Worm (Caenorhabditis elegans) whole organism, L4 larva: ENCODE results near the gene str-81.

Source experiments
- F10B5.3 ChIP-seq: sonication (generic microtip); optimal IDR thresholded peaks from 2 replicates; lab custom pipeline; 2016; ENCODE audit warnings: mild to moderate bottlenecking, missing genetic modification characterization, missing compliant biosample characterization
- F37D6.2 ChIP-seq: sonication (generic microtip); optimal IDR thresholded peaks from 2 replicates; lab custom pipeline; 2016; ENCODE audit warnings: mild to moderate bottlenecking, missing genetic modification characterization, missing compliant biosample characterization
- F49E8.2 ChIP-seq: sonication (generic microtip); optimal IDR thresholded peaks from 2 replicates; lab custom pipeline; 2016; ENCODE audit warnings: missing compliant biosample characterization, mild to moderate bottlenecking, missing genetic modification characterization, borderline replicate concordance
- T26A8.4 ChIP-seq: fragments of 200-800 bp; sonication (Bioruptor generic); IDR thresholded peaks from 2 replicates; pipeline ENCODE4 v1.3.6; 2022; ENCODE audit warnings: missing genetic modification characterization, missing compliant biosample characterization
- ZK546.5 ChIP-seq, 2 experiments: sonication (generic microtip); optimal IDR thresholded peaks; 2 replicates each; lab custom pipeline; 2017; ENCODE audit warnings: missing biosample characterization in 2 of 2, missing genetic modification characterization in 2 of 2
- aly-2 ChIP-seq: sonication (generic microtip); optimal IDR thresholded peaks from 2 replicates; lab custom pipeline; 2018; ENCODE audit warnings: missing biosample characterization, missing genetic modification characterization
- attf-4 ChIP-seq: sonication (generic microtip); optimal IDR thresholded peaks from 3 replicates; lab custom pipeline; 2017; ENCODE audit warnings: missing biosample characterization, missing genetic modification characterization
- ceh-20 ChIP-seq: fragments of 200-800 bp; sonication (Bioruptor generic); IDR thresholded peaks from 2 replicates; pipeline ENCODE4 v1.3.6; 2022; ENCODE audit warnings: missing genetic modification reagents, missing genetic modification characterization, missing compliant biosample characterization
- ceh-28 ChIP-seq: fragments of 150-350 bp; optimal IDR thresholded peaks from 2 replicates; lab custom pipeline; 2014; ENCODE audit warnings: missing biosample characterization, missing genetic modification reagents, missing genetic modification characterization
- daf-16 ChIP-seq, 3 experiments: sonication (generic microtip); optimal IDR thresholded peaks; 2 replicates each; lab custom pipeline; 2016 to 2017; ENCODE audit warnings: missing genetic modification characterization in 3 of 3, missing genetic modification reagents in 3 of 3, mild to moderate bottlenecking in 2 of 3, missing compliant biosample characterization in 2 of 3, missing biosample characterization in 1 of 3, moderate library complexity in 1 of 3
- daf-8 ChIP-seq: fragments of 200-800 bp; sonication (Bioruptor generic); IDR thresholded peaks from 2 replicates; pipeline ENCODE4 v1.3.6; 2022; ENCODE audit warnings: missing genetic modification characterization, missing compliant biosample characterization
- dmd-6 ChIP-seq: fragments of 200-800 bp; sonication (Bioruptor generic); IDR thresholded peaks from 2 replicates; pipeline ENCODE4 v1.3.6; 2022; ENCODE audit warnings: missing genetic modification reagents, missing genetic modification characterization, missing compliant biosample characterization
- dmd-9 ChIP-seq: fragments of 200-800 bp; sonication (Bioruptor generic); IDR thresholded peaks from 2 replicates; pipeline ENCODE4 v1.3.6; 2022; ENCODE audit warnings: missing genetic modification reagents, missing genetic modification characterization, missing compliant biosample characterization
- dve-1 ChIP-seq: sonication (generic microtip); optimal IDR thresholded peaks from 2 replicates; lab custom pipeline; 2017; ENCODE audit warnings: antibody characterized with exemption, mild to moderate bottlenecking, missing genetic modification characterization, missing compliant biosample characterization; ENCODE audit not compliant: insufficient read depth
- hif-1 ChIP-seq, 2 experiments: sonication (generic microtip); optimal IDR thresholded peaks; 2 replicates each; lab custom pipeline; 2016 to 2017; ENCODE audit warnings: missing compliant biosample characterization in 2 of 2, missing genetic modification characterization in 2 of 2, missing genetic modification reagents in 2 of 2, missing genotype in 2 of 2, mild to moderate bottlenecking in 1 of 2
- hlh-11 ChIP-seq: fragments of 200-800 bp; sonication (Bioruptor generic); optimal IDR thresholded peaks from 2 replicates; lab custom pipeline; 2018; ENCODE audit warnings: mild to moderate bottlenecking, missing genetic modification characterization, missing compliant biosample characterization
- hlh-30 ChIP-seq: sonication (generic microtip); optimal IDR thresholded peaks from 2 replicates; lab custom pipeline; 2017; ENCODE audit warnings: antibody characterized with exemption, mild to moderate bottlenecking, missing genetic modification characterization, missing compliant biosample characterization; ENCODE audit not compliant: insufficient read depth
- hmg-1.1 ChIP-seq: fragments of 200-800 bp; sonication (Bioruptor generic); IDR thresholded peaks from 2 replicates; pipeline ENCODE4 v1.3.6; 2022; ENCODE audit warnings: missing genetic modification reagents, missing genetic modification characterization, missing compliant biosample characterization
- lim-7 ChIP-seq: fragments of 200-800 bp; sonication (Bioruptor generic); IDR thresholded peaks from 2 replicates; pipeline ENCODE4 v1.3.6; 2022; ENCODE audit warnings: missing genetic modification characterization, missing compliant biosample characterization
- lin-13 ChIP-seq: fragments of 150-350 bp; optimal IDR thresholded peaks from 2 replicates; lab custom pipeline; 2014; ENCODE audit warnings: missing biosample characterization, missing genetic modification reagents, missing genetic modification characterization
- lir-3 ChIP-seq: sonication (generic microtip); optimal IDR thresholded peaks from 2 replicates; lab custom pipeline; 2016; ENCODE audit warnings: mild to moderate bottlenecking, missing genetic modification characterization, missing compliant biosample characterization
- lsy-2 ChIP-seq, 2 experiments: fragments of 150-350 bp in 1 of 2; sonication (generic microtip) in 1 of 2; optimal IDR thresholded peaks; 2 replicates each; lab custom pipeline; 2014 to 2017; ENCODE audit warnings: missing biosample characterization in 2 of 2, missing genetic modification characterization in 2 of 2
- madf-9 ChIP-seq: fragments of 200-800 bp; sonication (Bioruptor generic); conservative IDR thresholded peaks from 2 replicates; pipeline ENCODE4 v1.3.6; 2022; ENCODE audit warnings: missing genetic modification reagents, missing genetic modification characterization, missing compliant biosample characterization
- mdl-1 ChIP-seq, 2 experiments: fragments of 150-350 bp in 1 of 2; sonication (generic microtip) in 1 of 2; optimal IDR thresholded peaks; 2 replicates each; lab custom pipeline; 2014 to 2017; ENCODE audit warnings: missing biosample characterization in 2 of 2, missing genetic modification characterization in 2 of 2
- mdt-29 ChIP-seq: fragments of 200-800 bp; sonication (Bioruptor generic); IDR thresholded peaks from 2 replicates; pipeline ENCODE4 v1.3.6; 2022; ENCODE audit warnings: missing genetic modification reagents, missing genetic modification characterization, missing compliant biosample characterization
- mep-1 ChIP-seq: fragments of 150-350 bp; sonication (generic microtip); optimal IDR thresholded peaks from 3 replicates; lab custom pipeline; 2014; ENCODE audit warnings: missing biosample characterization, missing genetic modification characterization
- nhr-102 ChIP-seq: sonication (generic microtip); optimal IDR thresholded peaks from 2 replicates; lab custom pipeline; 2016; ENCODE audit warnings: mild to moderate bottlenecking, missing genetic modification characterization, moderate library complexity, missing compliant biosample characterization
- nhr-111 ChIP-seq: fragments of 200-800 bp; sonication (Bioruptor generic); optimal IDR thresholded peaks from 2 replicates; lab custom pipeline; 2018; ENCODE audit warnings: mild to moderate bottlenecking, missing genetic modification characterization, missing compliant biosample characterization
- nhr-25 ChIP-seq: sonication (generic microtip); optimal IDR thresholded peaks from 2 replicates; lab custom pipeline; 2017; ENCODE audit warnings: missing genetic modification characterization, mild to moderate bottlenecking, missing compliant biosample characterization, antibody characterized with exemption, moderate library complexity, borderline replicate concordance; ENCODE audit not compliant: insufficient read depth
- nhr-28 ChIP-seq: fragments of 150-350 bp; optimal IDR thresholded peaks from 2 replicates; lab custom pipeline; 2014; ENCODE audit warnings: missing biosample characterization, missing genetic modification characterization
- nhr-6 ChIP-seq: fragments of 150-350 bp; optimal IDR thresholded peaks from 2 replicates; lab custom pipeline; 2014; ENCODE audit warnings: missing biosample characterization, missing genetic modification characterization
- nhr-77 ChIP-seq: fragments of 150-350 bp; optimal IDR thresholded peaks from 2 replicates; lab custom pipeline; 2014; ENCODE audit warnings: missing biosample characterization, missing genetic modification characterization
- pqm-1 ChIP-seq: sonication (generic microtip); optimal IDR thresholded peaks from 2 replicates; lab custom pipeline; 2017; ENCODE audit warnings: missing biosample characterization, missing genetic modification characterization
- rbr-2 ChIP-seq: sonication (generic microtip); optimal IDR thresholded peaks from 2 replicates; lab custom pipeline; 2016; ENCODE audit warnings: missing genotype, missing genetic modification characterization, missing compliant biosample characterization
- saeg-2 ChIP-seq: fragments of 200-800 bp; sonication (Bioruptor generic); IDR thresholded peaks from 2 replicates; pipeline ENCODE4 v1.3.6; 2022; ENCODE audit warnings: missing genetic modification reagents, missing genetic modification characterization, missing compliant biosample characterization
- sdz-12 ChIP-seq: fragments of 200-800 bp; sonication (Bioruptor generic); optimal IDR thresholded peaks from 2 replicates; lab custom pipeline; 2018; ENCODE audit warnings: mild to moderate bottlenecking, missing genetic modification characterization, missing compliant biosample characterization
- skn-1 ChIP-seq: fragments of 150-350 bp; optimal IDR thresholded peaks from 2 replicates; lab custom pipeline; 2014; ENCODE audit warnings: missing biosample characterization, missing genetic modification characterization
- unc-39 ChIP-seq: sonication (generic microtip); optimal IDR thresholded peaks from 2 replicates; lab custom pipeline; 2017; ENCODE audit warnings: missing biosample characterization, missing genetic modification characterization
- unc-62 ChIP-seq, 3 experiments: fragments of 150-350 bp in 1 of 3; sonication (generic microtip); optimal IDR thresholded peaks in 2 of 3; peaks in 1 of 3; 1 replicate in 1 of 3; 2 replicates in 2 of 3; lab custom pipeline; 2014 to 2017; ENCODE audit warnings: missing biosample characterization in 3 of 3, missing genetic modification characterization in 3 of 3, missing genetic modification reagents in 3 of 3, missing genotype in 1 of 3
- vab-7 ChIP-seq: fragments of 200-800 bp; sonication (Bioruptor generic); IDR thresholded peaks from 2 replicates; pipeline ENCODE4 v1.3.6; 2022; ENCODE audit warnings: missing genetic modification reagents, missing genetic modification characterization, missing compliant biosample characterization
- zag-1 ChIP-seq: fragments of 150-350 bp; optimal IDR thresholded peaks from 2 replicates; lab custom pipeline; 2014; ENCODE audit warnings: missing biosample characterization, missing genetic modification characterization
- zfp-3 ChIP-seq: fragments of 200-800 bp; sonication (Bioruptor generic); conservative IDR thresholded peaks from 2 replicates; pipeline ENCODE4 v1.3.6; 2022; ENCODE audit warnings: missing genetic modification reagents, missing genetic modification characterization, missing compliant biosample characterization
- zip-2 ChIP-seq: fragments of 150-350 bp; optimal IDR thresholded peaks from 2 replicates; lab custom pipeline; 2014; ENCODE audit warnings: missing biosample characterization, missing genetic modification characterization
- ztf-11 ChIP-seq: fragments of 150-350 bp; optimal IDR thresholded peaks from 2 replicates; lab custom pipeline; 2014; ENCODE audit warnings: missing biosample characterization, missing genetic modification characterization

The str-81 gene

ce11 chrV:19205450-19205849 lies 45.4 kb downstream of the str-81 start (continued):
- TF ChIP-seq nhr-102 (tag; lab: Kevin White, UChicago) (peak; percentile 2), unc-39 (tag; lab: Kevin White, UChicago) (no peak), hlh-11 (tag; lab: Kevin White, UChicago) (peak; percentile 87), mdt-29 (GFP tag; lab: Robert Waterston, UW) (no peak)

ce11 chrV:19203299-19203698 lies 47.6 kb downstream of the str-81 start, which contains the start of gene Y39B6A.1:
Y39B6A.1 (minus strand) TSS chrV:19203607.
- peak; percentile 62 for TF ChIP-seq nhr-28 (tag; lab: Kevin White, UChicago)
- no peak for TF ChIP-seq F10B5.3 (tag; lab: Kevin White, UChicago)
- TF ChIP-seq F37D6.2 (tag; lab: Kevin White, UChicago) = no peak
- TF ChIP-seq nhr-77 (tag; lab: Kevin White, UChicago) = peak; percentile 28
- peak; percentile 70 for TF ChIP-seq dve-1 (tag; lab: Kevin White, UChicago)
- TF ChIP-seq ceh-28 (tag; lab: Kevin White, UChicago) = no peak
- no peak for TF ChIP-seq T26A8.4 (GFP tag; lab: Robert Waterston, UW)
- TF ChIP-seq zip-2 = no peak
- no peak for TF ChIP-seq sdz-12 (GFP tag; lab: Kevin White, UChicago)
- no peak for TF ChIP-seq ceh-20 (GFP tag; lab: Robert Waterston, UW)
- TF ChIP-seq nhr-111 (GFP tag; lab: Kevin White, UChicago) = no peak
- no peak for TF ChIP-seq daf-8 (GFP tag; lab: Robert Waterston, UW)
- no peak for TF ChIP-seq ztf-11
- peak; percentile 5 for TF ChIP-seq pqm-1 (tag; lab: Kevin White, UChicago)
- peak; percentile 15 for TF ChIP-seq mep-1
- peak in 1 of 2 experiments; percentile 34 for TF ChIP-seq mdl-1 (tag; optimal IDR thresholded peaks at IDR 0.05; lab: Kevin White, UChicago)
- TF ChIP-seq nhr-6 (tag; lab: Kevin White, UChicago) = no peak
- TF ChIP-seq attf-4 (tag; lab: Kevin White, UChicago) = no peak
- no peak for TF ChIP-seq dmd-9
- TF ChIP-seq zag-1 (tag; lab: Kevin White, UChicago) = no peak
- no peak for TF ChIP-seq unc-62 (GFP tag; optimal IDR thresholded peaks at IDR 0.05 in 1 of 2; lab: Kevin White, UChicago)
- no peak for TF ChIP-seq unc-62 (tag; optimal IDR thresholded peaks at IDR 0.05; lab: Kevin White, UChicago)
- TF ChIP-seq hif-1 (tag; optimal IDR thresholded peaks at IDR 0.05; lab: Kevin White, UChicago) = no peak
- no peak for TF ChIP-seq zfp-3 (GFP tag; lab: Robert Waterston, UW)
- TF ChIP-seq dmd-6 = peak; percentile 45
- no peak for TF ChIP-seq F49E8.2 (tag; lab: Kevin White, UChicago)
- no peak for TF ChIP-seq aly-2 (tag; lab: Kevin White, UChicago)
- no peak for TF ChIP-seq lsy-2 (tag; optimal IDR thresholded peaks at IDR 0.05; lab: Kevin White, UChicago)
- TF ChIP-seq lir-3 (tag; lab: Kevin White, UChicago) = no peak
- no peak for TF ChIP-seq daf-16 (GFP tag; optimal IDR thresholded peaks at IDR 0.05; lab: Kevin White, UChicago)
- TF ChIP-seq daf-16 (tag; optimal IDR thresholded peaks at IDR 0.05; lab: Kevin White, UChicago) = peak; percentile 47
- no peak for TF ChIP-seq hmg-1.1
- TF ChIP-seq rbr-2 (tag; lab: Kevin White, UChicago) = no peak
- TF ChIP-seq madf-9 (GFP tag; lab: Robert Waterston, UW) = no peak
- TF ChIP-seq lin-13 (GFP tag; lab: Kevin White, UChicago) = no peak
- TF ChIP-seq lim-7 (GFP tag; lab: Robert Waterston, UW) = no peak
- no peak for TF ChIP-seq mdt-29 (GFP tag; lab: Robert Waterston, UW)
- TF ChIP-seq saeg-2 (GFP tag; lab: Robert Waterston, UW) = no peak
- peak; percentile 14 for TF ChIP-seq hlh-30 (tag; lab: Kevin White, UChicago)
- no peak for TF ChIP-seq nhr-25
- TF ChIP-seq skn-1 (tag; lab: Kevin White, UChicago) = no peak
- TF ChIP-seq vab-7 = no peak
- TF ChIP-seq ZK546.5 (tag; optimal IDR thresholded peaks at IDR 0.05; lab: Kevin White, UChicago) = no peak
- peak; percentile 59 for TF ChIP-seq hlh-11 (tag; lab: Kevin White, UChicago)
